Fruit fly (Drosophila melanogaster) whole organism, embryonic: ENCODE data around the gene CG14034.
A peak's percentile ranks its signal among the peaks of the same experiment; 100 is the strongest.

Experiments
- Atf3 ChIP-seq: fragments of 200-800 bp; sonication (Bioruptor generic); optimal IDR thresholded peaks from 3 replicates; lab custom pipeline; 2016; ENCODE audit warnings: missing biosample characterization, missing genetic modification characterization
- Atf6 ChIP-seq: fragments of 200-800 bp; sonication (Bioruptor generic); IDR thresholded peaks from 2 replicates; pipeline ENCODE4 v1.3.6; 2022; ENCODE audit warnings: missing biosample characterization, missing genetic modification characterization
- CG10543 ChIP-seq: fragments of 200-800 bp; sonication (Bioruptor generic); optimal IDR thresholded peaks from 3 replicates; lab custom pipeline; 2017; ENCODE audit warnings: missing biosample characterization, mild to moderate bottlenecking, missing genetic modification characterization, moderate library complexity
- CG11560 ChIP-seq: fragments of 200-800 bp; sonication (Bioruptor generic); IDR thresholded peaks from 3 replicates; pipeline ENCODE4 v1.3.6; 2022; ENCODE audit warnings: missing biosample characterization, missing genetic modification characterization
- CG12104 ChIP-seq: fragments of 200-800 bp; sonication (Bioruptor generic); optimal IDR thresholded peaks from 3 replicates; lab custom pipeline; 2016; ENCODE audit warnings: missing biosample characterization, missing genetic modification characterization
- CG14710 ChIP-seq: fragments of 200-800 bp; sonication (Bioruptor generic); optimal IDR thresholded peaks from 3 replicates; lab custom pipeline; 2019; ENCODE audit warnings: missing biosample characterization, mild to moderate bottlenecking, missing genetic modification characterization, moderate library complexity
- CG15601 ChIP-seq: fragments of 200-800 bp; sonication (Bioruptor generic); optimal IDR thresholded peaks from 3 replicates; lab custom pipeline; 2019; ENCODE audit warnings: missing biosample characterization, mild to moderate bottlenecking, missing genetic modification characterization, moderate library complexity
- CG1603 ChIP-seq: fragments of 200-800 bp; sonication (Bioruptor generic); optimal IDR thresholded peaks from 2 replicates; lab custom pipeline; 2019; ENCODE audit warnings: missing biosample characterization, mild to moderate bottlenecking, missing genetic modification characterization, moderate library complexity
- CG16779 ChIP-seq: fragments of 200-800 bp; sonication (Bioruptor generic); IDR thresholded peaks from 2 replicates; pipeline ENCODE4 v1.3.6; 2022; ENCODE audit warnings: missing biosample characterization, missing genetic modification characterization
- CG18619 ChIP-seq: fragments of 200-800 bp; sonication (Bioruptor generic); optimal IDR thresholded peaks from 3 replicates; lab custom pipeline; 2017; ENCODE audit warnings: missing biosample characterization, mild to moderate bottlenecking, missing genetic modification characterization
- CG2875 ChIP-seq: fragments of 200-800 bp; sonication (Bioruptor generic); optimal IDR thresholded peaks from 2 replicates; lab custom pipeline; 2017; ENCODE audit warnings: missing biosample characterization, mild to moderate bottlenecking, missing genetic modification characterization, missing genetic modification reagents
- CG30403 ChIP-seq: fragments of 200-800 bp; sonication (Bioruptor generic); optimal IDR thresholded peaks from 3 replicates; lab custom pipeline; 2016; ENCODE audit warnings: missing biosample characterization, missing genetic modification characterization
- CG31388 ChIP-seq: fragments of 200-800 bp; sonication (Bioruptor generic); optimal IDR thresholded peaks from 2 replicates; lab custom pipeline; 2016; ENCODE audit warnings: missing biosample characterization, missing genetic modification characterization
- CG31441 ChIP-seq: fragments of 200-800 bp; sonication (Bioruptor generic); IDR thresholded peaks from 2 replicates; pipeline ENCODE4 v1.3.6; 2022; ENCODE audit warnings: missing biosample characterization, missing genetic modification characterization
- CG32772 ChIP-seq: fragments of 200-800 bp; sonication (Bioruptor generic); IDR thresholded peaks from 2 replicates; pipeline ENCODE4 v1.3.6; 2022; ENCODE audit warnings: missing biosample characterization, missing genetic modification characterization
- CG34422 ChIP-seq: fragments of 200-800 bp; sonication (Bioruptor generic); IDR thresholded peaks from 3 replicates; pipeline ENCODE4 v1.3.6; 2022; ENCODE audit warnings: missing biosample characterization, missing genetic modification characterization
- CG6175 ChIP-seq: fragments of 200-800 bp; sonication (Bioruptor generic); IDR thresholded peaks from 3 replicates; pipeline ENCODE4 v1.3.6; 2022; ENCODE audit warnings: missing biosample characterization, missing genetic modification characterization
- CG7556 ChIP-seq: fragments of 200-800 bp; sonication (Bioruptor generic); optimal IDR thresholded peaks from 2 replicates; lab custom pipeline; 2017; ENCODE audit warnings: missing biosample characterization, mild to moderate bottlenecking, missing genetic modification characterization
- CG7839 ChIP-seq: fragments of 200-800 bp; sonication (Bioruptor generic); optimal IDR thresholded peaks from 3 replicates; lab custom pipeline; 2018; ENCODE audit warnings: missing biosample characterization, mild to moderate bottlenecking, missing genetic modification characterization, moderate library complexity
- CG9609 ChIP-seq: fragments of 200-800 bp; sonication (Bioruptor generic); optimal IDR thresholded peaks from 3 replicates; lab custom pipeline; 2016; ENCODE audit warnings: missing biosample characterization, missing genetic modification characterization
- CG9932 ChIP-seq: fragments of 200-800 bp; sonication (Bioruptor generic); IDR thresholded peaks from 2 replicates; pipeline ENCODE4 v1.3.6; 2022; ENCODE audit warnings: missing biosample characterization, missing genetic modification characterization
- CHES-1-like ChIP-seq: fragments of 200-800 bp; sonication (Bioruptor generic); optimal IDR thresholded peaks from 2 replicates; lab custom pipeline; 2016; ENCODE audit warnings: missing biosample characterization, missing genetic modification characterization
- D19A ChIP-seq: fragments of 200-800 bp; optimal IDR thresholded peaks from 3 replicates; lab custom pipeline; 2019; ENCODE audit warnings: missing biosample characterization, mild to moderate bottlenecking, missing genetic modification characterization, moderate library complexity
- E2f2 ChIP-seq: fragments of 200-800 bp; sonication (Bioruptor generic); IDR thresholded peaks from 2 replicates; pipeline ENCODE4 v1.3.6; 2022; ENCODE audit warnings: missing biosample characterization, missing genetic modification characterization
- Fer3 ChIP-seq: fragments of 200-800 bp; sonication (Bioruptor generic); optimal IDR thresholded peaks from 2 replicates; lab custom pipeline; 2018; ENCODE audit warnings: missing biosample characterization, mild to moderate bottlenecking, missing genetic modification characterization, moderate library complexity
- HLH54F ChIP-seq: fragments of 200-800 bp; sonication (Bioruptor generic); optimal IDR thresholded peaks from 3 replicates; lab custom pipeline; 2016; ENCODE audit warnings: missing biosample characterization, missing genetic modification characterization
- MBD-R2 ChIP-seq: fragments of 200-800 bp; sonication (Bioruptor generic); IDR thresholded peaks from 2 replicates; pipeline ENCODE4 v1.3.6; 2022; ENCODE audit warnings: missing biosample characterization, missing genetic modification characterization
- Pdp1 ChIP-seq, 2 experiments: fragments of 200-800 bp; sonication (Bioruptor generic); optimal IDR thresholded peaks; 3 replicates each; lab custom pipeline; 2016; ENCODE audit warnings: missing biosample characterization in 2 of 2, missing genetic modification characterization in 2 of 2, mild to moderate bottlenecking in 1 of 2, moderate library complexity in 1 of 2
- Ravus ChIP-seq: fragments of 200-800 bp; sonication (Bioruptor generic); IDR thresholded peaks from 2 replicates; pipeline ENCODE4 v1.3.6; 2022; ENCODE audit warnings: missing biosample characterization, missing genetic modification characterization
- Side ChIP-seq: fragments of 200-800 bp; sonication (Bioruptor generic); optimal IDR thresholded peaks from 2 replicates; lab custom pipeline; 2016; ENCODE audit warnings: missing biosample characterization, missing genetic modification characterization
- Vsx1 ChIP-seq: fragments of 200-800 bp; sonication (Bioruptor generic); optimal IDR thresholded peaks from 2 replicates; lab custom pipeline; 2017; ENCODE audit warnings: missing biosample characterization, mild to moderate bottlenecking, missing genetic modification characterization, missing genetic modification reagents
- abd-A ChIP-seq: fragments of 200-800 bp; sonication (Bioruptor generic); optimal IDR thresholded peaks from 3 replicates; lab custom pipeline; 2019; ENCODE audit warnings: missing biosample characterization, mild to moderate bottlenecking, missing genetic modification characterization, moderate library complexity
- ap ChIP-seq: fragments of 200-800 bp; sonication (Bioruptor generic); IDR thresholded peaks from 2 replicates; pipeline ENCODE4 v1.3.6; 2022; ENCODE audit warnings: missing biosample characterization, missing genetic modification characterization
- bsh ChIP-seq, 2 experiments: fragments of 200-800 bp; sonication (Bioruptor generic); optimal IDR thresholded peaks; 2 replicates each; lab custom pipeline; 2017 to 2018; ENCODE audit warnings: mild to moderate bottlenecking in 2 of 2, missing biosample characterization in 2 of 2, missing genetic modification characterization in 2 of 2, moderate library complexity in 1 of 2
- danr ChIP-seq: fragments of 200-800 bp; sonication (Bioruptor generic); IDR thresholded peaks from 2 replicates; pipeline ENCODE4 v1.3.6; 2022; ENCODE audit warnings: missing biosample characterization, missing genetic modification characterization
- fu2 ChIP-seq: fragments of 200-800 bp; sonication (Bioruptor generic); optimal IDR thresholded peaks from 2 replicates; lab custom pipeline; 2016; ENCODE audit warnings: missing biosample characterization, missing genetic modification characterization
- gce ChIP-seq: fragments of 200-800 bp; sonication (Bioruptor generic); IDR thresholded peaks from 3 replicates; pipeline ENCODE4 v1.3.6; 2022; ENCODE audit warnings: missing biosample characterization, missing genetic modification characterization
- hkb ChIP-seq, 2 experiments: fragments of 200-800 bp in 1 of 2; fragments of >200 bp in 1 of 2; sonication (Bioruptor generic) in 1 of 2; IDR thresholded peaks in 1 of 2; optimal IDR thresholded peaks in 1 of 2; 2 replicates each; pipeline versions ENCODE4 v1.3.6 to Lab custom; 2017 to 2022; ENCODE audit warnings: missing biosample characterization in 1 of 2, missing genetic modification characterization in 1 of 2
- peb ChIP-seq: fragments of 200-800 bp; sonication (Bioruptor generic); IDR thresholded peaks from 2 replicates; pipeline ENCODE4 v1.3.6; 2022; ENCODE audit warnings: missing biosample characterization, missing genetic modification characterization
- row ChIP-seq: fragments of 200-800 bp; sonication (Bioruptor generic); IDR thresholded peaks from 3 replicates; pipeline ENCODE4 v1.3.6; 2022; ENCODE audit warnings: missing biosample characterization, missing genetic modification characterization
- seq ChIP-seq: fragments of 200-800 bp; sonication (Bioruptor generic); IDR thresholded peaks from 2 replicates; pipeline ENCODE4 v1.3.6; 2022; ENCODE audit warnings: missing biosample characterization, missing genetic modification characterization
- shn ChIP-seq: fragments of 200-800 bp; sonication (Bioruptor generic); optimal IDR thresholded peaks from 3 replicates; lab custom pipeline; 2016; ENCODE audit warnings: missing biosample characterization, missing genetic modification characterization
- stc ChIP-seq: fragments of 200-800 bp; sonication (Bioruptor generic); IDR thresholded peaks from 2 replicates; pipeline ENCODE4 v1.3.6; 2022; ENCODE audit warnings: missing biosample characterization, missing genetic modification characterization
- tgo ChIP-seq: fragments of 200-800 bp; sonication (Bioruptor generic); IDR thresholded peaks from 3 replicates; pipeline ENCODE4 v1.3.6; 2022; ENCODE audit warnings: missing biosample characterization, missing genetic modification characterization
- tin ChIP-seq: fragments of 200-800 bp; sonication (Bioruptor generic); optimal IDR thresholded peaks from 3 replicates; lab custom pipeline; 2016; ENCODE audit warnings: missing biosample characterization, missing genetic modification characterization
- twi ChIP-seq: fragments of 200-800 bp; optimal IDR thresholded peaks from 2 replicates; lab custom pipeline; 2019; ENCODE audit warnings: missing biosample characterization, mild to moderate bottlenecking, missing genetic modification characterization, moderate library complexity
- unpg ChIP-seq: fragments of 200-800 bp; sonication (Bioruptor generic); optimal IDR thresholded peaks from 3 replicates; lab custom pipeline; 2018; ENCODE audit warnings: missing biosample characterization, mild to moderate bottlenecking, missing genetic modification characterization, moderate library complexity
- wek ChIP-seq: fragments of 200-800 bp; sonication (Bioruptor generic); optimal IDR thresholded peaks from 3 replicates; lab custom pipeline; 2018; ENCODE audit warnings: missing biosample characterization, mild to moderate bottlenecking, missing genetic modification characterization, moderate library complexity
- zfh1 ChIP-seq: fragments of 200-800 bp; sonication (Bioruptor generic); IDR thresholded peaks from 3 replicates; pipeline ENCODE4 v1.3.6; 2022; ENCODE audit warnings: missing biosample characterization, missing genetic modification characterization

Gene CG14034

dm6 chr2L:5225547-5226213 is 9.3 kb upstream of the CG14034 start (continued):
- TF ChIP-seq CG7556 (no peak), CG30403 (GFP tag; lab: Kevin White, UChicago) (peak; percentile 22), wek (GFP tag; lab: Kevin White, UChicago) (no peak), stc (GFP tag; lab: Robert Waterston, UW) (peak; percentile 49; the same call in 1 of the 2 replicates), Side (GFP tag; lab: Kevin White, UChicago) (peak; percentile 0), row (GFP tag; lab: Robert Waterston, UW) (peak; percentile 82), danr (GFP tag; lab: Robert Waterston, UW) (no peak), seq (no peak), MBD-R2 (GFP tag; lab: Robert Waterston, UW) (0 out of 2 replicates have a peak, but pooled peaks have one; percentile 14), CG34422 (GFP tag; lab: Robert Waterston, UW) (0 out of 3 replicates have a peak, but pooled peaks have one; percentile 35), D19A (tag; lab: Kevin White, UChicago) (peak; percentile 96), gce (GFP tag; lab: Robert Waterston, UW) (peak; percentile 62; the same call in 2 of the 3 replicates), CG6175 (peak; percentile 44; the same call in 2 of the 3 replicates), tgo (GFP tag; lab: Robert Waterston, UW) (peak; percentile 34; the same call in 2 of the 3 replicates), ap (GFP tag; lab: Robert Waterston, UW) (peak; percentile 33), peb (GFP tag; lab: Robert Waterston, UW) (0 out of 2 replicates have a peak, but pooled peaks have one; percentile 29), HLH54F (GFP tag; lab: Kevin White, UChicago) (peak; percentile 2), Pdp1 (GFP tag; optimal IDR thresholded peaks at IDR 0.05; lab: Kevin White, UChicago) (peak; percentile 7 to 64), CG12104 (GFP tag; lab: Kevin White, UChicago) (no peak), abd-A (tag; lab: Kevin White, UChicago) (peak; percentile 5), CG9609 (peak; percentile 20), CG1603 (tag; lab: Kevin White, UChicago) (no peak), E2f2 (GFP tag; lab: Robert Waterston, UW) (peak; percentile 19; the same call in 1 of the 2 replicates), CG18619 (GFP tag; lab: Kevin White, UChicago) (no peak), CG2875 (no peak), CG10543 (GFP tag; lab: Kevin White, UChicago) (peak; percentile 39), shn (no peak), Atf3 (GFP tag; lab: Kevin White, UChicago) (no peak), zfh1 (GFP tag; lab: Robert Waterston, UW) (peak; percentile 35; the same call in 2 of the 3 replicates), twi (tag; lab: Kevin White, UChicago) (no peak), CG9932 (GFP tag; lab: Robert Waterston, UW) (peak; percentile 61), Fer3 (peak; percentile 18), CG14710 (tag; lab: Kevin White, UChicago) (no peak), CG32772 (GFP tag; lab: Robert Waterston, UW) (peak; percentile 43), CG7839 (tag; lab: Kevin White, UChicago) (peak; percentile 36), hkb (optimal IDR thresholded peaks at IDR 0.05; lab: Kevin White, UChicago) (no peak), hkb (GFP tag; IDR thresholded peaks at IDR 0.05; lab: Robert Waterston, UW) (0 out of 2 replicates have a peak, but pooled peaks have one; percentile 37), CHES-1-like (GFP tag; lab: Kevin White, UChicago) (peak; percentile 1), unpg (GFP tag; lab: Kevin White, UChicago) (peak; percentile 21), bsh (GFP tag; optimal IDR thresholded peaks at IDR 0.05; lab: Kevin White, UChicago) (peak in 1 of 2 experiments; percentile 1), tin (GFP tag; lab: Kevin White, UChicago) (no peak), CG15601 (tag; lab: Kevin White, UChicago) (no peak), CG16779 (GFP tag; lab: Robert Waterston, UW) (peak; percentile 23; the same call in 1 of the 2 replicates), Atf6 (GFP tag; lab: Robert Waterston, UW) (peak; percentile 39; the same call in 1 of the 2 replicates), CG31388 (GFP tag; lab: Kevin White, UChicago) (no peak), Vsx1 (GFP tag; lab: Kevin White, UChicago) (no peak), CG31441 (GFP tag; lab: Robert Waterston, UW) (0 out of 2 replicates have a peak, but pooled peaks have one; percentile 12), fu2 (GFP tag; lab: Kevin White, UChicago) (no peak), Ravus (GFP tag; lab: Robert Waterston, UW) (no peak), CG11560 (tag; lab: Robert Waterston, UW) (no peak)
